Fruit fly (Drosophila melanogaster) whole organism, embryonic: ENCODE measurements around the gene Oatp26F.

Source experiments
- Atf6 ChIP-seq: fragments of 200-800 bp; sonication (Bioruptor generic); IDR thresholded peaks from 2 replicates; pipeline ENCODE4 v1.3.6; 2022; ENCODE audit warnings: missing biosample characterization, missing genetic modification characterization
- CG12155 ChIP-seq: fragments of 200-800 bp; sonication (Bioruptor generic); optimal IDR thresholded peaks from 3 replicates; lab custom pipeline; 2016; ENCODE audit warnings: missing biosample characterization, missing genetic modification characterization
- CG12659 ChIP-seq: fragments of 200-800 bp; sonication (Bioruptor generic); optimal IDR thresholded peaks from 3 replicates; lab custom pipeline; 2017; ENCODE audit warnings: mild to moderate bottlenecking, missing biosample characterization, missing genetic modification reagents, missing genetic modification characterization
- CG12744 ChIP-seq: fragments of 200-800 bp; sonication (Bioruptor generic); optimal IDR thresholded peaks from 2 replicates; lab custom pipeline; 2016; ENCODE audit warnings: missing biosample characterization, missing genetic modification characterization
- CG13624 ChIP-seq: fragments of 200-800 bp; sonication (Bioruptor generic); optimal IDR thresholded peaks from 2 replicates; lab custom pipeline; 2016; ENCODE audit warnings: missing biosample characterization, missing genetic modification characterization
- CG14050 ChIP-seq: fragments of 200-800 bp; sonication (Bioruptor generic); IDR thresholded peaks from 3 replicates; pipeline ENCODE4 v1.3.6; 2022; ENCODE audit warnings: missing biosample characterization, missing genetic modification characterization
- CG15269 ChIP-seq: fragments of 200-800 bp; sonication (Bioruptor generic); optimal IDR thresholded peaks from 2 replicates; lab custom pipeline; 2018; ENCODE audit warnings: missing biosample characterization, mild to moderate bottlenecking, missing genetic modification characterization, moderate library complexity
- CG1832 ChIP-seq: fragments of 200-800 bp; sonication (Bioruptor generic); optimal IDR thresholded peaks from 2 replicates; lab custom pipeline; 2017; ENCODE audit warnings: missing biosample characterization, mild to moderate bottlenecking, missing genetic modification characterization, inconsistent platforms
- CG18599 ChIP-seq: fragments of 200-800 bp; sonication (Bioruptor generic); optimal IDR thresholded peaks from 3 replicates; lab custom pipeline; 2017; ENCODE audit warnings: missing biosample characterization, missing genetic modification characterization, mild to moderate bottlenecking, moderate library complexity, missing genetic modification reagents
- CG18764 ChIP-seq: fragments of 200-800 bp; sonication (Bioruptor generic); optimal IDR thresholded peaks from 3 replicates; lab custom pipeline; 2016; ENCODE audit warnings: missing biosample characterization, missing genetic modification characterization
- CG3065 ChIP-seq: fragments of 200-800 bp; sonication (Bioruptor generic); optimal IDR thresholded peaks from 2 replicates; lab custom pipeline; 2016; ENCODE audit warnings: missing biosample characterization, missing genetic modification characterization
- CG31224 ChIP-seq: fragments of 200-800 bp; sonication (Bioruptor generic); IDR thresholded peaks from 2 replicates; pipeline ENCODE4 v1.3.6; 2022; ENCODE audit warnings: missing biosample characterization, missing genetic modification characterization
- CG3281 ChIP-seq: fragments of 200-800 bp; sonication (Bioruptor generic); optimal IDR thresholded peaks from 3 replicates; lab custom pipeline; 2017; ENCODE audit warnings: missing biosample characterization, mild to moderate bottlenecking, missing genetic modification characterization
- CG34422 ChIP-seq: fragments of 200-800 bp; sonication (Bioruptor generic); IDR thresholded peaks from 3 replicates; pipeline ENCODE4 v1.3.6; 2022; ENCODE audit warnings: missing biosample characterization, missing genetic modification characterization
- CG3726 ChIP-seq: fragments of 200-800 bp; sonication (Bioruptor generic); IDR thresholded peaks from 3 replicates; pipeline ENCODE4, ENCODE4 v1.3.6; 2022; ENCODE audit warnings: missing biosample characterization, missing genetic modification characterization
- CG42726 ChIP-seq: fragments of 200-800 bp; sonication (Bioruptor generic); IDR thresholded peaks from 2 replicates; pipeline ENCODE4 v1.3.6; 2022; ENCODE audit warnings: missing biosample characterization, missing genetic modification characterization; ENCODE audit not compliant: partially characterized antibody
- CG4617 ChIP-seq: fragments of 200-800 bp; sonication (Bioruptor generic); optimal IDR thresholded peaks from 3 replicates; lab custom pipeline; 2016; ENCODE audit warnings: missing biosample characterization, missing genetic modification characterization, borderline replicate concordance
- CG8290 ChIP-seq, 3 experiments: fragments of 200-800 bp; sonication (Bioruptor generic); optimal IDR thresholded peaks; 2 replicates each; lab custom pipeline; 2016 to 2019; ENCODE audit warnings: missing biosample characterization in 3 of 3, missing genetic modification characterization in 3 of 3, mild to moderate bottlenecking in 2 of 3, moderate library complexity in 1 of 3
- CG8765 ChIP-seq: fragments of 200-800 bp; sonication (Bioruptor generic); IDR thresholded peaks from 2 replicates; pipeline ENCODE4 v1.3.6; 2022; ENCODE audit warnings: missing biosample characterization, missing genetic modification characterization
- Camta ChIP-seq: fragments of 200-800 bp; sonication (Bioruptor generic); optimal IDR thresholded peaks from 2 replicates; lab custom pipeline; 2016; ENCODE audit warnings: missing biosample characterization, missing genetic modification characterization
- CkIIα-i1 ChIP-seq: fragments of 200-800 bp; sonication (Bioruptor generic); IDR thresholded peaks from 2 replicates; pipeline ENCODE4 v1.3.6; 2022; ENCODE audit warnings: missing biosample characterization, missing genetic modification characterization
- Dbx ChIP-seq: fragments of 200-800 bp; sonication (Bioruptor generic); IDR thresholded peaks from 3 replicates; pipeline ENCODE4 v1.3.6; 2022; ENCODE audit warnings: missing biosample characterization, missing genetic modification characterization
- Dfd ChIP-seq, 2 experiments: fragments of >200 bp; optimal IDR thresholded peaks; 2 replicates each; lab custom pipeline; 2017; ENCODE audit warnings: missing biosample characterization in 2 of 2, missing genetic modification characterization in 2 of 2
- E2f2 ChIP-seq: fragments of 200-800 bp; sonication (Bioruptor generic); IDR thresholded peaks from 2 replicates; pipeline ENCODE4 v1.3.6; 2022; ENCODE audit warnings: missing biosample characterization, missing genetic modification characterization
- H15 ChIP-seq: fragments of 200-800 bp; sonication (Bioruptor generic); IDR thresholded peaks from 3 replicates; pipeline ENCODE4 v1.3.6; 2022; ENCODE audit warnings: missing biosample characterization, missing genetic modification characterization
- Hey ChIP-seq: fragments of 200-800 bp; sonication (Bioruptor generic); optimal IDR thresholded peaks from 3 replicates; lab custom pipeline; 2018; ENCODE audit warnings: missing biosample characterization, mild to moderate bottlenecking, missing genetic modification characterization
- Max ChIP-seq: fragments of 200-800 bp; sonication (Bioruptor generic); optimal IDR thresholded peaks from 2 replicates; lab custom pipeline; 2016; ENCODE audit warnings: missing biosample characterization, mild to moderate bottlenecking, missing genetic modification characterization
- Mrtf ChIP-seq: fragments of 200-800 bp; sonication (Bioruptor generic); IDR thresholded peaks from 3 replicates; pipeline ENCODE4 v1.3.6; 2022; ENCODE audit warnings: missing biosample characterization, missing genetic modification characterization
- Oaz ChIP-seq: fragments of 200-800 bp; sonication (Bioruptor generic); IDR thresholded peaks from 2 replicates; pipeline ENCODE4 v1.3.6; 2022; ENCODE audit warnings: missing biosample characterization, missing genetic modification characterization
- Xrp1 ChIP-seq: fragments of 200-800 bp; sonication (Bioruptor generic); IDR thresholded peaks from 2 replicates; pipeline ENCODE4 v1.3.6; 2022; ENCODE audit warnings: missing biosample characterization, missing genetic modification characterization
- amos ChIP-seq: fragments of 200-800 bp; sonication (Bioruptor generic); IDR thresholded peaks from 2 replicates; pipeline ENCODE4 v1.3.6; 2022; ENCODE audit warnings: missing biosample characterization, missing genetic modification characterization; ENCODE audit not compliant: partially characterized antibody
- cato ChIP-seq: fragments of 200-800 bp; sonication (Bioruptor generic); optimal IDR thresholded peaks from 2 replicates; lab custom pipeline; 2016; ENCODE audit warnings: missing biosample characterization, missing genetic modification characterization, borderline replicate concordance
- cg ChIP-seq: fragments of 200-800 bp; sonication (Bioruptor generic); optimal IDR thresholded peaks from 3 replicates; lab custom pipeline; 2019; ENCODE audit warnings: missing biosample characterization, mild to moderate bottlenecking, missing genetic modification characterization, moderate library complexity
- chm ChIP-seq: fragments of 200-800 bp; sonication (Bioruptor generic); IDR thresholded peaks from 2 replicates; pipeline ENCODE4 v1.3.6; 2022; ENCODE audit warnings: missing biosample characterization, missing genetic modification characterization
- croc ChIP-seq: fragments of 200-800 bp; sonication (Bioruptor generic); conservative IDR thresholded peaks from 3 replicates; pipeline ENCODE4 v1.3.6; 2022; ENCODE audit warnings: missing biosample characterization, missing genetic modification characterization
- fd3F ChIP-seq: fragments of 200-800 bp; sonication (Bioruptor generic); optimal IDR thresholded peaks from 2 replicates; lab custom pipeline; 2018; ENCODE audit warnings: missing biosample characterization, mild to moderate bottlenecking, missing genetic modification characterization, moderate library complexity
- fd96Cb ChIP-seq: fragments of 200-800 bp; sonication (Bioruptor generic); optimal IDR thresholded peaks from 2 replicates; lab custom pipeline; 2018; ENCODE audit warnings: missing biosample characterization, mild to moderate bottlenecking, missing genetic modification characterization, moderate library complexity
- fru ChIP-seq: fragments of >200 bp; optimal IDR thresholded peaks from 2 replicates; lab custom pipeline; 2017
- hkb ChIP-seq, 2 experiments: fragments of 200-800 bp in 1 of 2; fragments of >200 bp in 1 of 2; sonication (Bioruptor generic) in 1 of 2; IDR thresholded peaks in 1 of 2; optimal IDR thresholded peaks in 1 of 2; 2 replicates each; pipeline versions ENCODE4 v1.3.6 to Lab custom; 2017 to 2022; ENCODE audit warnings: missing biosample characterization in 1 of 2, missing genetic modification characterization in 1 of 2
- ken ChIP-seq: fragments of 200-800 bp; sonication (Bioruptor generic); IDR thresholded peaks from 3 replicates; pipeline ENCODE4 v1.3.6; 2022; ENCODE audit warnings: missing biosample characterization, missing genetic modification characterization
- kni ChIP-seq: fragments of 200-800 bp; sonication (Bioruptor generic); optimal IDR thresholded peaks from 3 replicates; lab custom pipeline; 2017; ENCODE audit warnings: mild to moderate bottlenecking, missing biosample characterization, missing genetic modification reagents, missing genetic modification characterization
- pum ChIP-seq: fragments of 200-800 bp; sonication (Bioruptor generic); optimal IDR thresholded peaks from 2 replicates; lab custom pipeline; 2016; ENCODE audit warnings: missing biosample characterization, missing genetic modification characterization
- ranshi ChIP-seq: fragments of 200-800 bp; sonication (Bioruptor generic); IDR thresholded peaks from 2 replicates; pipeline ENCODE4 v1.3.6; 2022; ENCODE audit warnings: missing biosample characterization, missing genetic modification characterization
- shn ChIP-seq: fragments of 200-800 bp; sonication (Bioruptor generic); optimal IDR thresholded peaks from 3 replicates; lab custom pipeline; 2016; ENCODE audit warnings: missing biosample characterization, missing genetic modification characterization
- sim ChIP-seq: fragments of 200-800 bp; sonication (Bioruptor generic); IDR thresholded peaks from 2 replicates; pipeline ENCODE4 v1.3.6; 2022; ENCODE audit warnings: missing biosample characterization, missing genetic modification characterization
- trem ChIP-seq: fragments of 200-800 bp; optimal IDR thresholded peaks from 3 replicates; lab custom pipeline; 2019; ENCODE audit warnings: missing biosample characterization, mild to moderate bottlenecking, missing genetic modification characterization, moderate library complexity
- tup ChIP-seq: fragments of 200-800 bp; sonication (Bioruptor generic); optimal IDR thresholded peaks from 2 replicates; lab custom pipeline; 2016; ENCODE audit warnings: missing biosample characterization, mild to moderate bottlenecking, missing genetic modification characterization, moderate library complexity
- tx ChIP-seq: fragments of 200-800 bp; sonication (Bioruptor generic); optimal IDR thresholded peaks from 2 replicates; lab custom pipeline; 2016; ENCODE audit warnings: missing biosample characterization, missing genetic modification characterization
- unc-4 ChIP-seq: fragments of 200-800 bp; sonication (Bioruptor generic); IDR thresholded peaks from 2 replicates; pipeline ENCODE4 v1.3.6; 2022; ENCODE audit warnings: missing biosample characterization, missing genetic modification characterization; ENCODE audit not compliant: partially characterized antibody
- vvl ChIP-seq: fragments of 200-800 bp; sonication (Bioruptor generic); IDR thresholded peaks from 2 replicates; pipeline ENCODE4 v1.3.6; 2022; ENCODE audit warnings: missing biosample characterization, missing genetic modification characterization
- zfh1 ChIP-seq: fragments of 200-800 bp; sonication (Bioruptor generic); IDR thresholded peaks from 3 replicates; pipeline ENCODE4 v1.3.6; 2022; ENCODE audit warnings: missing biosample characterization, missing genetic modification characterization

Oatp26F gene

DNA sequence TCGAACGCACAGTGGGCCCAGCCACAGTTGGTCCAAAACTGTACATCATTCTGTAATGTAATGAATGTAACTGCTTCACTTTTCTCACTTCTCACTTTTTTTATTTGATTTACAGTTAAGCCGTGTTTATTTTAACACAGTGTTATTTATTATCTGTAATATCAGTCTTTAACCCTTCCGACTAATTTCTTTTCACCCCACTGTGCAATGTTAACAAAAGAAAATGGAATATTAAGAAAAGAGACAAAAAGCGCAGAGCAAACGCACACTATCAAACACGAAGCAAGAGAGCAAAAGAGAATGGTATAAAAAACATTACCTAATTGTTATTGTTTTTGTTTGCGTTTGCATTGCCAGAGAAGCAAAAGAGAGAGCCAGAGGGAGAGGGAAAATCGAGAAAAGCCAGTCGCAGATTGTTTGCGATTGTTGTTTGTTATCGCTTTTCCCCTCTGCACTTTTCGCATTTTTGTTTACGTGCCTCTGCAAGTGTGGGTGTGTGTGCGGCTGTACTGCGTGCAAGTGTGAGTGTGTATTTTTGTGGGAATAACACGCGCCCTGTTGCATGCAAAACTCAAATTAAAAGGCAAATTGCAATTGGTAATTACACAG, 15.0 kb upstream of the Oatp26F start (continued):
- peak; percentile 98 for TF ChIP-seq Xrp1 (GFP tag; lab: Robert Waterston, UW)
- TF ChIP-seq tx (GFP tag; lab: Kevin White, UChicago), result peak; percentile 98
- TF ChIP-seq Hey (tag; lab: Kevin White, UChicago), result peak; percentile 80
- peak; percentile 94 for TF ChIP-seq croc
- peak; percentile 92 for TF ChIP-seq CG31224
- peak; percentile 96 for TF ChIP-seq trem (tag; lab: Kevin White, UChicago)
- no peak; the same call in 1 of the 2 replicates for TF ChIP-seq amos (GFP tag; lab: Robert Waterston, UW)
- peak; percentile 98 for TF ChIP-seq CG34422 (GFP tag; lab: Robert Waterston, UW)
- peak; percentile 97 for TF ChIP-seq CG12744 (GFP tag; lab: Kevin White, UChicago)
- peak; percentile 98 for TF ChIP-seq pum
- peak; percentile 97 for TF ChIP-seq sim (GFP tag; lab: Robert Waterston, UW)
- TF ChIP-seq Mrtf (GFP tag; lab: Robert Waterston, UW), result peak; percentile 94
- peak; percentile 99 for TF ChIP-seq Camta (GFP tag; lab: Kevin White, UChicago)
- TF ChIP-seq chm (GFP tag; lab: Robert Waterston, UW), result peak; percentile 97
- TF ChIP-seq CG8290 (GFP tag; optimal IDR thresholded peaks at IDR 0.05; lab: Kevin White, UChicago), result peak; percentile 97
- peak; percentile 90 to 97 for TF ChIP-seq CG8290 (tag; optimal IDR thresholded peaks at IDR 0.05; lab: Kevin White, UChicago)
- TF ChIP-seq Dbx, result peak; percentile 95
- TF ChIP-seq CG15269 (tag; lab: Kevin White, UChicago), result peak; percentile 99
- peak; percentile 97 for TF ChIP-seq CG3281
- no peak for TF ChIP-seq hkb (optimal IDR thresholded peaks at IDR 0.05; lab: Kevin White, UChicago)
- TF ChIP-seq hkb (GFP tag; IDR thresholded peaks at IDR 0.05; lab: Robert Waterston, UW), result peak; percentile 99
- peak; percentile 98 for TF ChIP-seq CG18599 (GFP tag; lab: Kevin White, UChicago)
- peak; percentile 98 for TF ChIP-seq Atf6
- peak; percentile 92 for TF ChIP-seq CG8765 (GFP tag; lab: Robert Waterston, UW)
- no peak for TF ChIP-seq fru (lab: Kevin White, UChicago)
- peak; percentile 97 for TF ChIP-seq CG14050 (GFP tag; lab: Robert Waterston, UW)
- peak; percentile 96 for TF ChIP-seq CG3726 (GFP tag; lab: Robert Waterston, UW)
- TF ChIP-seq CG4617, result peak; percentile 97
- TF ChIP-seq ranshi (GFP tag; lab: Robert Waterston, UW), result peak; percentile 98
- TF ChIP-seq Max (GFP tag; lab: Kevin White, UChicago), result peak; percentile 97
- no peak for TF ChIP-seq unc-4
- peak; percentile 87 for TF ChIP-seq E2f2
- TF ChIP-seq fd3F, result peak; percentile 96
- peak; percentile 97 for TF ChIP-seq tup
- peak; percentile 96 for TF ChIP-seq Oaz
- TF ChIP-seq CG18764 (GFP tag; lab: Kevin White, UChicago), result peak; percentile 97
- TF ChIP-seq ken (GFP tag; lab: Robert Waterston, UW), result peak; percentile 96
- peak; percentile 98 for TF ChIP-seq CG12659
- TF ChIP-seq CG1832 (GFP tag; lab: Kevin White, UChicago), result no peak
- peak; percentile 98 for TF ChIP-seq CG13624 (GFP tag; lab: Kevin White, UChicago)
- TF ChIP-seq, all 482 proteins: peak for 454

DNA sequence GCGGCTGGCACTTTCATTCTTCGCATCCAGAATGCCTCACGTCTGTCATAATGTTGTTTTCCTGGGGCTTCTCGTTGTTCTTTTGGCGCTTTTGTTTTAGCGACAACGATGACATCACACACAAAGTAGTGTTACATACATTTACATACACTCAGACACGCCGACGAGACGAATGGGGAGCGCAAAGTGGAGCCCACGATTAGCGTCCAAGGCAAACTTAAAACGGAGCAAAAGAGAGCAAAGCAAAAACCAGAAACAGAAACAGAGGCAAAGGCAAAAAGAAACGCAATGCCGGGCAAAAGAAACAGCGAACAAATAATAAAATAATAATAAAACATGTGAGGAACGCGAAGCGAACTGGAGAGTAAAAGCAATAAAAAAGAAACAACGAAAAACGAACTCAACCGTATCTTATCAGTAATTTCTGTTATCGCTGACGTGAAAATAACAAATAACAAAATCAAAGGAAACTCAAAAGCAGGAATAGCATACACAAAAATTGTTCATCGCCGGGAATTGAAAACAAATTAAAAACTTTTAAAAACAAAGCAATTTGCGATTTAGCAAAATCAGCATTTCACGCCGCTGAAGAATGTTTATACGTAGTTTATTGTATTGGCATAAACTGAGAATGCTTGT, 12.3 kb upstream of the Oatp26F start:
- TF ChIP-seq kni (GFP tag; lab: Kevin White, UChicago) (peak; percentile 5), CkIIα-i1 (GFP tag; lab: Robert Waterston, UW) (no peak), cato (no peak), shn (GFP tag; lab: Kevin White, UChicago) (no peak), CG3065 (no peak), CG42726 (GFP tag; lab: Robert Waterston, UW) (no peak), H15 (GFP tag; lab: Robert Waterston, UW) (no peak), fd96Cb (tag; lab: Kevin White, UChicago) (no peak), vvl (GFP tag; lab: Robert Waterston, UW) (peak; percentile 60; the same call in 1 of the 2 replicates), Dfd (GFP tag; optimal IDR thresholded peaks at IDR 0.05; lab: Kevin White, UChicago) (no peak), cg (peak; percentile 42), CG12155 (GFP tag; lab: Kevin White, UChicago) (peak; percentile 52), zfh1 (no peak)
